Fruit fly (Drosophila melanogaster): Measurements from ENCODE around the gene Dys.
A peak's percentile ranks its signal among the peaks of the same experiment; 100 is the strongest.

Gene Dys

dm6 chr3R:19463874-19464549, 3.1 kb downstream of the Dys start (continued):
- TF ChIP-seq ranshi (GFP tag; IDR thresholded peaks at IDR 0.05) (peak; percentile 32; the same call in 1 of the 2 replicates), CG2202 (tag; optimal IDR thresholded peaks at IDR 0.05) (peak; percentile 86), stc (GFP tag; IDR thresholded peaks at IDR 0.05) (peak; percentile 53; the same call in 1 of the 2 replicates), sug (tag; optimal IDR thresholded peaks at IDR 0.05) (peak; percentile 12), Hmx (GFP tag; optimal IDR thresholded peaks at IDR 0.05) (no peak), cas (GFP tag; IDR thresholded peaks at IDR 0.05) (no peak), Deaf1 (tag; optimal IDR thresholded peaks at IDR 0.05) (no peak), twi (tag; optimal IDR thresholded peaks at IDR 0.05) (peak; percentile 59), nom (GFP tag; optimal IDR thresholded peaks at IDR 0.05) (no peak), CG34422 (GFP tag; IDR thresholded peaks at IDR 0.05) (no peak), fd3F (GFP tag; optimal IDR thresholded peaks at IDR 0.05) (no peak), mirr (GFP tag; optimal IDR thresholded peaks at IDR 0.05) (peak; percentile 74), CG12155 (GFP tag; optimal IDR thresholded peaks at IDR 0.05) (no peak), CG11696 (GFP tag; IDR thresholded peaks at IDR 0.05) (no peak), esg (GFP tag; conservative IDR thresholded peaks at IDR 0.05) (no peak), usp (GFP tag; optimal IDR thresholded peaks at IDR 0.05) (no peak), Hr3 (GFP tag; optimal IDR thresholded peaks at IDR 0.05) (no peak), Fer1 (GFP tag; optimal IDR thresholded peaks at IDR 0.05) (peak; percentile 60), cg (GFP tag; optimal IDR thresholded peaks at IDR 0.05) (peak; percentile 52), CG10462 (GFP tag; optimal IDR thresholded peaks at IDR 0.05) (peak; percentile 61), CG9876 (GFP tag; optimal IDR thresholded peaks at IDR 0.05) (peak; percentile 17), CG11560 (tag; IDR thresholded peaks at IDR 0.05) (no peak), CG2889 (GFP tag; IDR thresholded peaks at IDR 0.05) (no peak), CG10979 (tag; optimal IDR thresholded peaks at IDR 0.05) (peak; percentile 58), CG2120 (GFP tag; optimal IDR thresholded peaks at IDR 0.05) (peak; percentile 33), CG4328 (GFP tag; optimal IDR thresholded peaks at IDR 0.05) (peak; percentile 50), Dfd (GFP tag; optimal IDR thresholded peaks at IDR 0.05) (no peak), eve (GFP tag; optimal IDR thresholded peaks at IDR 0.05) (peak in 1 of 2 experiments; percentile 64), gcm2 (GFP tag; optimal IDR thresholded peaks at IDR 0.05) (peak; percentile 27), CG18011 (GFP tag; optimal IDR thresholded peaks at IDR 0.05) (peak; percentile 42), CG11504 (tag; optimal IDR thresholded peaks at IDR 0.05) (peak; percentile 55), Rx (GFP tag; IDR thresholded peaks at IDR 0.05) (0 out of 2 replicates have a peak, but pooled peaks have one; percentile 5), CG10543 (GFP tag; optimal IDR thresholded peaks at IDR 0.05) (peak; percentile 56), tio (GFP tag; optimal IDR thresholded peaks at IDR 0.05) (peak; percentile 33), chif (GFP tag; optimal IDR thresholded peaks at IDR 0.05) (peak; percentile 29 to 66), danr (GFP tag; IDR thresholded peaks at IDR 0.05) (no peak; the same call in 1 of the 2 replicates), MESR4 (GFP tag; optimal IDR thresholded peaks at IDR 0.05) (no peak), CG8765 (GFP tag; IDR thresholded peaks at IDR 0.05) (no peak), Nf-YB (GFP tag; optimal IDR thresholded peaks at IDR 0.05) (peak; percentile 41), H15 (GFP tag; IDR thresholded peaks at IDR 0.05) (0 out of 3 replicates have a peak, but pooled peaks have one; percentile 31), lbe (GFP tag; optimal IDR thresholded peaks at IDR 0.05) (no peak), CG30431 (GFP tag; optimal IDR thresholded peaks at IDR 0.05) (peak; percentile 33), lmd (GFP tag; IDR thresholded peaks at IDR 0.05) (no peak), Abd-B (GFP tag; optimal IDR thresholded peaks at IDR 0.05) (no peak), CG31224 (GFP tag; IDR thresholded peaks at IDR 0.05) (no peak), maf-S (GFP tag; optimal IDR thresholded peaks at IDR 0.05) (peak; percentile 36), scrt (GFP tag; optimal IDR thresholded peaks at IDR 0.05) (peak; percentile 32), grn (GFP tag; optimal IDR thresholded peaks at IDR 0.05) (peak; percentile 43), ems (GFP tag; optimal IDR thresholded peaks at IDR 0.05) (peak; percentile 11), org-1 (GFP tag; optimal IDR thresholded peaks at IDR 0.05) (peak; percentile 80), Antp (GFP tag; optimal IDR thresholded peaks at IDR 0.05) (peak; percentile 26)
